Worm (Caenorhabditis elegans): Measurements from ENCODE around the gene fbxa-142.

Gene fbxa-142

DNA sequence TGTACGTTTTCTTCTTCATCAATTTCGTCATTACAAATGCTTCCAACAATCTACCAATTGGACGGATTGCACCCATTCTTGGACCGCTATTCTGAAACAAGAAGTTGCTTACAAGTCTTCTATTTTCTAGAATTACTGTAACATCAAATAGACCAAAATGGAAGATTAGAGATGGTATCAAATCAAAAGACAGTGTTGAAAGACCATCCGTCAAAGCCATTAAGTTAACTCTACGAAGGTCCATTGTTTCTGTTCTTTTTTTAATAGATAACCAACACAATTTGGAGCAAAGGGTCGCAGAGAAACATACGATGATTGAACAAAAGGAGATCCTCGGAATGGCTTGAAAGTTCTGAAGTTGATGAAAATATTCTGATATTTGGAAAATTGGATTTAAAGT lies 13.9 kb upstream of the fbxa-142 start:
- TF ChIP-seq alr-1 (tag; optimal IDR thresholded peaks at IDR 0.05; ENCODE audit: borderline replicate concordance): no peak
- TF ChIP-seq lsy-2 (tag; optimal IDR thresholded peaks at IDR 0.05): no peak
- no peak for TF ChIP-seq dsc-1 (tag; optimal IDR thresholded peaks at IDR 0.05)

DNA sequence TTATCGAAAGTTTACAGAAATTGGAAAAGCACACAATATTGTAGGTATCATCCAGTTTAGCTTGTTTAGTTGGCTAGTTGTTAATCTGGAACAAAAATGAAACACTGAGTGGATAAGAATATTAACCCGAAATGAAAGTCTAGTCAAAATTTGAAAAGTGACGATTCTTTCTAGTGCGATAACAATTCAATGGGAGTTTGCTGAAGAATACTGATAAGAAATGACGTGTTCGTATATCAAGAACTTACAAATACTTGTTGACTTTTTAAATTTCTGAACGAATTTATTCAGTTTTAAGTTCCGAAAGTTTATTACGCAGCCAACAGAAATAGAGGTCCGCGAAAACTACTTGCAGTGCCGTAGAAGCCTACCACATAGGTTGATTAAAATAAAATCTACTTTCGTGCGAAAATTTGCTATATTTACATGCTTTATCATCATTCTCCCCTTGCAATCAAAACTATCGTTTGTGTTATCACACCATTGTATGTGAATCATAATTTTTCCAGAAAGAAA lies 12.0 kb upstream of the fbxa-142 start, which contains the start of gene fbxa-88:
TSS of gene fbxa-88 (minus strand) at position 51 of the 516 bp plus-strand sequence.
- TF ChIP-seq nhr-76 (tag; optimal IDR thresholded peaks at IDR 0.05) (no peak), swsn-7 (tag; optimal IDR thresholded peaks at IDR 0.05) (no peak), fkh-8 (tag; optimal IDR thresholded peaks at IDR 0.05) (no peak), unc-98 (GFP tag; IDR thresholded peaks at IDR 0.05) (no peak), ztf-4 (tag; optimal IDR thresholded peaks at IDR 0.05) (no peak), lin-15B (tag; optimal IDR thresholded peaks at IDR 0.05) (no peak), pqm-1 (tag; optimal IDR thresholded peaks at IDR 0.05) (peak; percentile 47), pax-3 (tag; optimal IDR thresholded peaks at IDR 0.05) (no peak), sox-4 (tag; optimal IDR thresholded peaks at IDR 0.05) (no peak), nhr-20 (tag; optimal IDR thresholded peaks at IDR 0.05) (peak; percentile 12), egl-13 (tag; optimal IDR thresholded peaks at IDR 0.05) (no peak), nhr-28 (tag; optimal IDR thresholded peaks at IDR 0.05) (no peak), elt-2 (tag; optimal IDR thresholded peaks at IDR 0.05) (peak; percentile 80), C34B4.2 (tag; optimal IDR thresholded peaks at IDR 0.05) (no peak), lin-39 (tag; optimal IDR thresholded peaks at IDR 0.05) (no peak), snu-23 (GFP tag; optimal IDR thresholded peaks at IDR 0.05) (no peak), efl-3 (GFP tag; optimal IDR thresholded peaks at IDR 0.05) (no peak)

DNA sequence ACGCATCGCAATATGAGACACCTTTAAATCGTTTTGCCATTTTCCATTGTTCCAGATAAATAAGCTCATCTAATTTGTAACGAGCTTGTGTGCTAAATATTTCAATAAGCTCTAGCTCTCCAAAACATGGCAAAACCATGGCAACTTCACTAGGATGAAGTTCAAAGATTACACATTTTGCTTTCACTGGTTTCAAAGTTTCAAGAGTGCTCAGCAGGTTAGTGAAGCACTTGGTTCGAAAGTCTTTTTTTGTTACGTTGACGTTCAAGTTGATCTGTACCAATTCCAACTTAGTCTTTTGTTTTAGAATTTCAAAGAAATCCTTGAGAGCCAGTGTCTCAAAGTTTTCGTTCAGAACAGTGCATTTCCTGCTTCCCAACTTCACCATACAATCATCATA lies 11.2 kb upstream of the fbxa-142 start, which contains the start of gene fbxa-18:
TSS of gene fbxa-18 (plus strand) at position 301 of the 400 bp plus-strand sequence.
- no peak for TF ChIP-seq F16B12.6 (tag; optimal IDR thresholded peaks at IDR 0.05)
- no peak for TF ChIP-seq efl-3 (GFP tag; optimal IDR thresholded peaks at IDR 0.05)
- TF ChIP-seq ceh-88 (GFP tag; IDR thresholded peaks at IDR 0.05): no peak
- TF ChIP-seq mab-9 (GFP tag; IDR thresholded peaks at IDR 0.05): no peak
- no peak for TF ChIP-seq Y116A8C.19 (tag; optimal IDR thresholded peaks at IDR 0.05; ENCODE audit: borderline replicate concordance)
- no peak for TF ChIP-seq lsy-2 (tag; optimal IDR thresholded peaks at IDR 0.05)
- no peak for TF ChIP-seq unc-30 (tag; optimal IDR thresholded peaks at IDR 0.05)
- TF ChIP-seq ceh-90 (tag; optimal IDR thresholded peaks at IDR 0.05): no peak
- TF ChIP-seq lin-15B (tag; optimal IDR thresholded peaks at IDR 0.05): no peak
- TF ChIP-seq zip-4 (GFP tag; optimal IDR thresholded peaks at IDR 0.05): no peak
- no peak for TF ChIP-seq ama-1 (optimal IDR thresholded peaks at IDR 0.05)
- no peak for TF ChIP-seq fkh-8 (tag; optimal IDR thresholded peaks at IDR 0.05)
- TF ChIP-seq tbx-2 (tag; optimal IDR thresholded peaks at IDR 0.05): no peak
- no peak for TF ChIP-seq egl-13 (tag; optimal IDR thresholded peaks at IDR 0.05)
- no peak for TF ChIP-seq vab-15 (tag; optimal IDR thresholded peaks at IDR 0.05)

DNA sequence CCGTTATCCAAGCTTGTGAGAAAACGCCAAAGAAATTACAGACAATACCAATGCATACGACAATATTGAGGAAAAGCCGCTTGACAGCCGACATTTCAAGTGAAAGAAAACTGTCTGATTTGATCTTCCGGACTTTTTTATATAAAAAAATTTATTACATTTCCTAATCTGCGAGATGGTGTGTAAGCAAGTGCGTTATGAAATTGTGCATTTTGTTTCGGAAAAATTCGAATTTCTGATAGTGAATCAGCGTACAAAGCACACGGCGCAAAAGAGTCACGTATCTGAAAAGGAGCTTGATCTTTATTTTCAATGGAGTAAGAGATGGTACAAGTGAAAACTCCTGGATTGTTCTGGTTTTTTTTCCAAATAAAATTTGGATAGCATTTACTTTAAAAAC lies 9.9 kb upstream of the fbxa-142 start, which contains the start of gene clc-32:
TSS of gene clc-32 (minus strand) at position 101 of the 400 bp plus-strand sequence.
- TF ChIP-seq snpc-4 (tag; optimal IDR thresholded peaks at IDR 0.05) (no peak), rnt-1 (tag; optimal IDR thresholded peaks at IDR 0.05) (no peak), C34B4.2 (tag; optimal IDR thresholded peaks at IDR 0.05) (no peak), snu-23 (GFP tag; optimal IDR thresholded peaks at IDR 0.05) (no peak), aha-1 (tag; optimal IDR thresholded peaks at IDR 0.05) (no peak), blmp-1 (tag; optimal IDR thresholded peaks at IDR 0.05) (no peak), nhr-47 (tag; optimal IDR thresholded peaks at IDR 0.05) (no peak), elt-2 (tag; optimal IDR thresholded peaks at IDR 0.05) (no peak), fkh-8 (tag; optimal IDR thresholded peaks at IDR 0.05) (no peak), ztf-4 (tag; optimal IDR thresholded peaks at IDR 0.05) (no peak), fkh-10 (GFP tag; optimal IDR thresholded peaks at IDR 0.05) (no peak), efl-3 (GFP tag; optimal IDR thresholded peaks at IDR 0.05) (no peak), nhr-19 (GFP tag; conservative IDR thresholded peaks at IDR 0.05) (no peak), irx-1 (tag; optimal IDR thresholded peaks at IDR 0.05) (no peak)
